Fruit fly (Drosophila melanogaster): ENCODE results near the gene CG13300.

CG13300 gene

DNA sequence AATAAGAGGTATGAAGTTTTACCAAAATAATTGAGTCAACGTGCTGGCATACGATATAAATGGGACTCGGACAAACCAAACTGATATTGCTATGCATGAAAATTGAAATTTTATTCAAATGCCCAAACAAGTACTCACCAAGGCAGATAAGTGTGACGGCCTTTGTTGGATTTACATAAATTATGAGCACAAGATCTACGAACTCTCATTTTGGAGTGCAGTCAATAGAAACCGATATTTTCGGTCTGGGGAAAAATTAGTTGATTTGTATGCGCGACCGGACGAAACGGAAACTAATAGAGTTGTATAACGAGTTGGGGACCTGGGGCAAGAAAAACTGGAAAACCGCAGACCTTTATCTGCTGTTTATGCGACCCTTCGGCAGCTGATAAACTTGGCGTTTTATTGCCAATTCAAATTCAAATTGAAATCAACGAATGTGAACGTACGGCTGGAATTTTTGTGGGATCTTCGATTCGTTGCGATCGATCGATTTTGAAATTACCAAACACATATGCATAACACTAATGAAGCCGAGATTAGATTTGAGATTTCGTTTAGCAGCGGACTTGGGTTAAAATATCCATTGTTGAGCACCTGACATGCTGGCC lies 15.8 kb downstream of the CG13300 start (continued):
- TF ChIP-seq inv (GFP tag; IDR thresholded peaks at IDR 0.05; ENCODE audit: partially characterized antibody), result no peak
- TF ChIP-seq insv (GFP tag; optimal IDR thresholded peaks at IDR 0.05), result no peak
- TF ChIP-seq hkb (optimal IDR thresholded peaks at IDR 0.05), result no peak
- no peak for TF ChIP-seq hkb (GFP tag; IDR thresholded peaks at IDR 0.05)
- TF ChIP-seq CG31388 (GFP tag; optimal IDR thresholded peaks at IDR 0.05), result no peak
- TF ChIP-seq CG1024 (GFP tag; IDR thresholded peaks at IDR 0.05), result no peak
- peak; percentile 43 for TF ChIP-seq CG12769 (tag; optimal IDR thresholded peaks at IDR 0.05)
- TF ChIP-seq Lim3 (GFP tag; IDR thresholded peaks at IDR 0.05), result no peak
- TF ChIP-seq ttk (GFP tag; IDR thresholded peaks at IDR 0.05), result no peak
- no peak for TF ChIP-seq Bgb (GFP tag; IDR thresholded peaks at IDR 0.05; ENCODE audit: partially characterized antibody)
- TF ChIP-seq nom (GFP tag; optimal IDR thresholded peaks at IDR 0.05), result no peak
- peak; percentile 66; the same call in 2 of the 4 replicates for TF ChIP-seq chinmo (GFP tag; IDR thresholded peaks at IDR 0.05; ENCODE audit: partially characterized antibody)
- no peak for TF ChIP-seq wor (GFP tag; IDR thresholded peaks at IDR 0.05)
- no peak for TF ChIP-seq disco-r (GFP tag; optimal IDR thresholded peaks at IDR 0.05)
- peak; percentile 98 for TF ChIP-seq abd-A (tag; optimal IDR thresholded peaks at IDR 0.05)
- no peak for TF ChIP-seq GATAe (GFP tag; conservative IDR thresholded peaks at IDR 0.05)
- TF ChIP-seq sd (tag; optimal IDR thresholded peaks at IDR 0.05), result peak; percentile 94
- TF ChIP-seq CG2712 (tag; optimal IDR thresholded peaks at IDR 0.05), result no peak

dm6 chr3L:6331399-6332111 lies 20.6 kb downstream of the CG13300 start:
- TF ChIP-seq vvl (GFP tag; IDR thresholded peaks at IDR 0.05), result 0 out of 2 replicates have a peak, but pooled peaks have one; percentile 14
- no peak for TF ChIP-seq Chrac-16 (GFP tag; optimal IDR thresholded peaks at IDR 0.05)
- TF ChIP-seq CG33213 (GFP tag; optimal IDR thresholded peaks at IDR 0.05), result no peak
- TF ChIP-seq CG7839 (tag; optimal IDR thresholded peaks at IDR 0.05), result no peak
- no peak for TF ChIP-seq CG13123 (GFP tag; optimal IDR thresholded peaks at IDR 0.05)
- TF ChIP-seq Sox102F (GFP tag; optimal IDR thresholded peaks at IDR 0.05), result peak; percentile 17
- TF ChIP-seq Drgx (GFP tag; IDR thresholded peaks at IDR 0.05), result peak; percentile 63
- 0 out of 2 replicates have a peak, but pooled peaks have one; percentile 6 for TF ChIP-seq Ada2b (GFP tag; IDR thresholded peaks at IDR 0.05)
- peak in 1 of 2 experiments; percentile 18 for TF ChIP-seq Hr51 (GFP tag; optimal IDR thresholded peaks at IDR 0.05)
- TF ChIP-seq sr (GFP tag; IDR thresholded peaks at IDR 0.05), result 0 out of 3 replicates have a peak, but pooled peaks have one; percentile 35
- TF ChIP-seq lab (GFP tag; optimal IDR thresholded peaks at IDR 0.05), result peak; percentile 22
- peak; percentile 2 for TF ChIP-seq dmrt99B (tag; optimal IDR thresholded peaks at IDR 0.05)
- peak; percentile 85 for TF ChIP-seq kah (GFP tag; optimal IDR thresholded peaks at IDR 0.05)
- TF ChIP-seq sna (GFP tag; IDR thresholded peaks at IDR 0.05; ENCODE audit: partially characterized antibody), result no peak
- TF ChIP-seq ara (GFP tag; IDR thresholded peaks at IDR 0.05), result 0 out of 2 replicates have a peak, but pooled peaks have one; percentile 7
- TF ChIP-seq row (GFP tag; IDR thresholded peaks at IDR 0.05), result peak; percentile 28; the same call in 2 of the 3 replicates
- TF ChIP-seq unpg (GFP tag; optimal IDR thresholded peaks at IDR 0.05), result peak; percentile 5
- peak; percentile 12 for TF ChIP-seq CG11504 (tag; optimal IDR thresholded peaks at IDR 0.05)
- TF ChIP-seq Ets65A (GFP tag), result peak; percentile 68
- 0 out of 2 replicates have a peak, but pooled peaks have one; percentile 23 for TF ChIP-seq Ptx1 (GFP tag; IDR thresholded peaks at IDR 0.05)
- TF ChIP-seq CG7987 (GFP tag; optimal IDR thresholded peaks at IDR 0.05), result no peak
- TF ChIP-seq pan (optimal IDR thresholded peaks at IDR 0.05), result no peak
- peak in 1 of 2 experiments; percentile 52 for TF ChIP-seq pan (GFP tag; optimal IDR thresholded peaks at IDR 0.05 in 1 of 2, IDR thresholded peaks at IDR 0.05 in 1 of 2)
- no peak for TF ChIP-seq gem (tag; optimal IDR thresholded peaks at IDR 0.05)
- TF ChIP-seq dati (GFP tag; IDR thresholded peaks at IDR 0.05), result 0 out of 2 replicates have a peak, but pooled peaks have one; percentile 25
- no peak for TF ChIP-seq CG7786 (GFP tag; optimal IDR thresholded peaks at IDR 0.05)
